ENCODE assay signal across 1 worm cellular context in genomic region chrV:16621894-16622293, ce11.
TF ChIP-seq lines count a peak whose summit lies in the region.

No protein-coding gene starts in this region.

TF ChIP-seq in whole organism, L4 larva, 104 proteins besides CTCF, POLR2A, EP300 and RAD21 (continued from another document):
- TF ChIP-seq madf-9 (GFP tag; conservative IDR thresholded peaks at IDR 0.05; lab: Robert Waterston, UW) = no peak
- TF ChIP-seq nhr-77 (tag; optimal IDR thresholded peaks at IDR 0.05; lab: Kevin White, UChicago) = no peak
- no peak for TF ChIP-seq unc-130 (GFP tag; optimal IDR thresholded peaks at IDR 0.05; lab: Kevin White, UChicago)
- TF ChIP-seq spr-3 (GFP tag; optimal IDR thresholded peaks at IDR 0.05; lab: Kevin White, UChicago) = peak; percentile 33
- no peak for TF ChIP-seq attf-4 (tag; optimal IDR thresholded peaks at IDR 0.05; lab: Kevin White, UChicago)
